Worm (Caenorhabditis elegans): Measurements from ENCODE around the gene T05A8.3.

ce11 chrII:2766331-2766730, 49.1 kb upstream of the T05A8.3 start, which contains the start of gene F08D12.15:
- no peak for TF ChIP-seq jun-1 (tag; optimal IDR thresholded peaks at IDR 0.05)
- no peak for TF ChIP-seq lin-38 (GFP tag; IDR thresholded peaks at IDR 0.05)
- no peak for TF ChIP-seq ceh-82 (tag; optimal IDR thresholded peaks at IDR 0.05)
- no peak for TF ChIP-seq nhr-11 (tag; optimal IDR thresholded peaks at IDR 0.05)
- TF ChIP-seq ZK546.5 (tag; optimal IDR thresholded peaks at IDR 0.05): no peak
